Fruit fly (Drosophila melanogaster): ENCODE results near the gene Irk2.

The Irk2 gene

DNA sequence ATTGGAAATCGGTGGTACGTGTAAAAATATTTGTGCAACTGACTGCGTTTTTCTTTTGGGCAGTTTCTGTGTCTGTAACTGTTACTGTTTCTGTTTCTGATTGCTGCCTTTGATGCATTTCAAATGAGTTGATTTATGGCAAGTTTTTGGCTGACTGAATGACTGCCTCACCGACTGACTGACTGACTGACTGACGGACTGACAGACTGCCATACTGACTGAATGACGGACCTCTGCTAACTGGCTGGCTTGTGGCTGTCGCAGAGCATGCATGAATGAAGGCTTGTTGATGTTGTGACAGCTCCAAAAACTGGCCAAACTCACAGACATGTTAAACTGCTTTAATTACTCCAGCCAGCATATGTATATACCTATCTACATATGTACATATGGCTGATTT, 15.7 kb downstream of the Irk2 start:
- TF ChIP-seq CG8478 (optimal IDR thresholded peaks at IDR 0.05) (no peak), CTCF (optimal IDR thresholded peaks at IDR 0.05) (no peak)

DNA sequence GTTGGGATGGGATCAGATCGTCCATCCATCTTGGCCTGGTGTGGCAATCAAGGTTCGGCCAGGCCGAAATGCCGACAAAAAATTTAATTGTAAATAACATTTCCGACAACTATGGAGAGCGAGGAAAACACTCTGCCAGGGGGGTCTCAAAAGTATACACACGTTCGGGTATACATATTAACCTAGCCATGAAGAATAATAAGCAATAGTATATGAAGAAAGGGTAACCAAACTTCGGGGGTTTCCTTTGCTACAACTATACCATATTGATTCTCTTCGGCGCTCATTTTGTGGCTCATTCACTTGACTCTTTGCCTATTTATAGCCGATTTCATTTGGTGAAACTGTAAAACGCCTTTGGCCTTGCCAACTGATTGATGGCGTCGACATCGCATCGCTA, 22.0 kb downstream of the Irk2 start:
- TF ChIP-seq CG8478 (optimal IDR thresholded peaks at IDR 0.05) (no peak), CTCF (optimal IDR thresholded peaks at IDR 0.05) (no peak)

DNA sequence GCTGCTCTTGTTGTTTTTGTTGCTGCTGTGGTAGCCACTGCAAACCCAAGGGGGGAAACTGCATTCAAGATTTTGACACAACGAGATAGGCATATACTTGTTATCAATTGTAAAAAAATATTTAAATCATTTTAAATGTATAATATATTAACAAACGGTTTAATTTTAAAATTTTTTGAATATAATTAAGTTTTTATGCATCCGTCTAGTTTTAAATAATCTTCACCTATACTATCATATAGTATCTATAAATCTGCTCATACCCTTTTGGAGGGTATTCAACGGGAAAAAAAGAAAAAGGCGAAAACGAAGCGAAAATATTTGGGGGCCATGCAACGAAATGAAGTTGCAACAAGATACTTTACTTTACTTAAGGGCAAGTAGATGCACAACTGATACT, 22.8 kb downstream of the Irk2 start:
- TF ChIP-seq CG8478 (optimal IDR thresholded peaks at IDR 0.05), result no peak
- no peak for TF ChIP-seq CTCF (optimal IDR thresholded peaks at IDR 0.05)

DNA sequence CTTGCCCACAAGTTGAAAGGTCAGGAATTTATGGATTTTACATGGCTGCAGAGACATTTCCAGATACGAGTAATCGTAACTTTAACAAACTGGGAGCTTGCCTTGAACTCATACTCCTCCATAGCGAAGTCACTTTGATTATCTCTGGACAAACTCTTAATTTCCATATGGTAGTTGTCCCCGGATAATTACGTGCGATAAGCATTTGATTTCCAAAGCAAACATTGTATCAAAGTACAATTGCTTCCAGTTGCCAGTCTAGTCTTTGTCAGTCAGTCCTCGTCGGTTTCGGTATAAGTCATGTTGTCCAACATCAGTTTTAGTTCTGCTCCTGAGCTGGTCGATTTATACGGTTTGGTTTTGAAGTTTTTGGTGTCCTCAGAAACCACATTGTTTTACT, 32.0 kb downstream of the Irk2 start, which contains the start of gene Ir94h:
TSS of gene Ir94h (plus strand) at position 301 of the 400 bp plus-strand sequence.
- TF ChIP-seq CTCF (optimal IDR thresholded peaks at IDR 0.05) (no peak), CG8478 (optimal IDR thresholded peaks at IDR 0.05) (no peak)

DNA sequence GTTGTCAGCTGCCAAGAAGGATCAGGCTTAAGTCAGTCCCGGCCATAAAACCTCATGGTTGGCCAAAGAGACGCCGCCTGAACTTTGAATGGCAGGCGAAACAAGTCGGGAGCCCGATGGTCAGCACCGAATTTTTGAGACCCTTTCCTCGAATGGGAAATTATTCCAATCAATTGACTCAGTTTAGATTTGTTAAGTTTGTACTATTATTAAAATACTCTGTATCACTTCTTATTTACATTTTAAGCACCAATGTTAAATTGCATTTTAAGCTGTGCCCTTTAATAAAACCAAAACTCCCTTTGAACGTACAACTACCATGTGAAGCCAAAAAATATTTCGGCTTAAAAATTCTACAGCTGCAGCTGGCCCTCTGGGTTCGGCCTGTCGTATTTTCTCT, 32.5 kb downstream of the Irk2 start:
- TF ChIP-seq CG8478 (optimal IDR thresholded peaks at IDR 0.05), result no peak

DNA sequence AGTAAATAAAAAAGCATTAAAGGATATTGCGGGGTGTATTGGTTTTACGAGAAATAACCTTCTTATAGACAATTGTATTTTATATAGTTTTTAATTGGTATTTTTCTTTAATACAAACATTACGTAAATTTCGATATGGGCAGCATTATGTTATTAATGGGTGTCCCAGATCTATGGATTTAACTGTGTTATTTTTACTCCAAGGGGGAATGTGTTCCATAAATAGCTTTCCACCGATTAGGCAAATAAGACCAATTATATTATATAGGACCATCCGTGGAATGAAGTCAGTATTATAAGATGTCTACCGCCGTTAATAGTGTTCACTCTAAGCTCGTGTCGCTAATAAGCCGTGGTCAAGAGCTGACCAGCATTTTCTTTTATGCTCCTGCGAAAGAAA, 35.7 kb downstream of the Irk2 start, which contains the start of gene Ir94g:
TSS of gene Ir94g (plus strand) at position 301 of the 400 bp plus-strand sequence.
- TF ChIP-seq CTCF (optimal IDR thresholded peaks at IDR 0.05) (no peak), CG8478 (optimal IDR thresholded peaks at IDR 0.05) (no peak)

DNA sequence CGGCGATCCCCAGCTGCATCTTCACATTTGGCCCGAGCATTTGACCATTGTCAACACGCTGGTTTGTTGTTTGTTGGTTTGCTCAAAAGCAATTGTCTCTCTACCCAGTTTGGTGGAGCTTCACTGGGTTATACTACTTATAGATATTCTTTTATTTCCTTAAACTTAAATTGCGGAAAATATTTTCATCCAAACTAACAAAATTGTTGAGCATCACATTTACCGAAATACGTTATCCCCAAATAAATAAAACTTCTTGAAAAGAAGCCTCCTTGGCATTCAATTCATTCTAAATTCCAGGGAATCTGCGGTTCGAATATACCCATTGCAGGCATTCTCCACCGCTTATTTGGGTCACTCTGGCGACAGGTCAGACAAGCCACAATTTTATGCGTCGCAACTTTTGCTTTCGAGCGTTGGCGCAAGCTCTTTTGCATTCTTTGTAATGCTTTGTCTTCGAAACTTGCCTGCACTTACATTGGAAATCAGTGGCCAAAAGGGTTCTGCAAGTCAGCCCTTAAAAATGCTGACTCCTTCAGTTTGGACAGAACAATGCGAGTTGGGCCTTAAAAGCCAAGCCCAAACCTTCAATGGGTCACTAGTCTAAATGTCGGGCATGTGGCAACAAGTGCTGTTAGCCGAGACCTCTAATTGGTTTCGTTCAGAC, 37.9 kb downstream of the Irk2 start, which contains the start of gene Ir94f:
TSS of gene Ir94f (plus strand) at position 617 of the 667 bp plus-strand sequence.
- TF ChIP-seq CG8478 (optimal IDR thresholded peaks at IDR 0.05) (no peak), CTCF (optimal IDR thresholded peaks at IDR 0.05) (no peak)

DNA sequence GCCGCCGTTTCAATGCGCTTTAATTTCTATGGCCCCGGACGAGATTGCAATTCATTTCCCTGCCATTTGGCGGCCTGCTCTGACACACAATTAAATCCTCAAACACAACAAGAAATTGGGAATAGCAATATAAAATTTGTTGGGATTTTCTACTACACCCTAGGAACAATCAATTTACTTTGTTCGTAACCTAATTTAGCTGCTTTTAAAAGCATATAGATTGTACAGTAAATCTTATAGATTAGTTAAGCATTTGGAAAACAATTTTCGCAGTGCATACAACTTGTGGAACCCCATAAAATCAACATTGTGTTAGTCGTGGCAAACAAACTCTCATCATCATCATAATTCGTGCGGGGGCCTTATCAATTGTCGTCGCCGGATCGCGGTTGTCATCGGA, 43.2 kb downstream of the Irk2 start:
- TF ChIP-seq CTCF (optimal IDR thresholded peaks at IDR 0.05) (no peak), CG8478 (optimal IDR thresholded peaks at IDR 0.05) (no peak)

DNA sequence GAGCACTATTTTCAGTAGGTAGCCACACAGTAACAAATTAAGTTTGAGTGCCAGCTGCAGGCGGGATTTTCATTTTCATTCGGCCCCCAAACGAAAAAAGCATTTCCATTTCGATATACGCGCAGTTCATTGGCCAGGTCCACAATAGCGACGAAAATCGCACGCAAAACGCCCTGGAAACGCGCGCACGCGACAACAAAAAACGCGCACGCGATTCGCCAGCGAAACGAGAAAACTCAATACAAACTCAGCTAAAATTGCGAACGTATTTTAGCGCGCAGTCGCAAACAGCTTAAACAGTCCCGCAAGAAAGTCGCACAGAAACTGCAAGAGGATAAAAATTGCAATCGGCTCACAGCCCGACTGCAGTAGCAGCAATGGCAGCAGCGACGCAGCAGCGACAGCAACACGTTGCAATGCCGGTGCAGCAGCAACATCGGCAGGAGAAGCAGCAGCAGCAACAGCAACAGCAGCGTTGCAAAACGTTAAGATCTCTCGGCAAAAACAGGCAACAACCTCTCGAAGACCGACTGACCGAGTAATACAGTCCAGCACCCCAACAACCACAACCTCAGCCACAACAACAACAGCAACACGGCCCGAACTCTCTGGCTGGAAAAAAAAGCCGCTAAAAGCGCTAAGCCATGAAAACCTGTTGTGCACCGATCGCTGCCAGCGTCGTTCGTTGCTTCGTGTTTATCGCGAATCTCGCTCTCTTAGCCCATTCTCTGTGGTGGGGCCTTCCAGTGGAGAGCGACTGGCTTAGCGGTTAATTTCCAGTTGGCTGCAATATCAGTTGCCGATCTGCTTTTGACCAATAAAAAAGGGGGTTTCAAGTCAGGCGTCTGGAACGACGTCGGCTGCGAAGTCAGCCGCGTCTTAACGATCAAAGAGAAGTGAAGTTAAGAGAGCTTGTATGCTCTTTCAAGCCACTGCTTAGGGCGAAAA, 47.0 kb downstream of the Irk2 start, which contains the start of gene CG4374:
TSS of gene CG4374 (minus strand) at position 268 of the 948 bp plus-strand sequence.
- TF ChIP-seq CG8478 (optimal IDR thresholded peaks at IDR 0.05) (no peak), CTCF (optimal IDR thresholded peaks at IDR 0.05) (no peak)

Measured in S2 (cell line).